Worm (Caenorhabditis elegans): ENCODE results near the gene atic-1.

The atic-1 gene

DNA sequence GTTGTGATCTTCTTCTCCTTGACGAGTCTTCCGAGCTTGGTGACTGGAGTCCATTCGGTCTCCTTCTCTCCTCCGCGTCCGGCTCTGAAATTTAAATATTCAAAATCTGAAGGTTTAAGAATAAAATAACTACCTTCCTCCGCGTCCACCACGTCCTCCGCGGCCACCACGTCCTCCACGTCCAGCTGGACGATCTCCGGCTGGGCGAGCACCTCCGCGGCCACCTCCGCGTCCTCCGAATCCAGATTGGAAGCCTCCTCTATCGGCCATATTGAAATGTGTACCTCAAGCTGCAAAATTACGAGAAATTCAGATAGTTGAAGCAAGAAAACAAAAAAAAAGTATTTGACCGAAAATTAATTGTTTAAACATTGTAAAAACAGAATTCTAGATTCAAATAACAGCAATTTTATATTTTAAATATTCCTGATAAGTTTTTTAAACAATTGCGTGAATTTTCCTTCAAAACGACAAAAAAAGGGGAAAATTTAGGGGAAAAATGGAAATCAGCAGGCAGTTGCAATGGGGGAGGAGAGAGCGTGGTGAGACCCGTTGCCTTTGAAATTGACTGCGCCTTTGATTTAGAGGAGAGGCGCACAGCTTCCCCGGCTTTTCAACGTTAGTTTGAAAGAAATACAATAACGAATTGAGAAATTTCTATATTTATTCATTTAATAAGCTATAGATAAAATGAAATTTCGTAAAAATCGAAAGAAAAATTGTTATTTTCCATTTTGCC, 44.4 kb downstream of the atic-1 start, which contains the start of gene rps-2 (continued):
- no peak for TF ChIP-seq fkh-10 (GFP tag; optimal IDR thresholded peaks at IDR 0.05)
- TF ChIP-seq nhr-77 (tag; optimal IDR thresholded peaks at IDR 0.05) = no peak
- TF ChIP-seq unc-86 (tag; optimal IDR thresholded peaks at IDR 0.05) = no peak
- no peak for TF ChIP-seq lir-3 (tag; optimal IDR thresholded peaks at IDR 0.05; ENCODE audit: poor library complexity)
- TF ChIP-seq hlh-4 (tag; optimal IDR thresholded peaks at IDR 0.05) = no peak

ce11 chrIV:7927218-7927617, 45.4 kb downstream of the atic-1 start, which contains the start of gene C49H3.12:
C49H3.12 (minus strand) TSS chrIV:7927318.
- no peak for TF ChIP-seq efl-1 (optimal IDR thresholded peaks at IDR 0.05)
- peak in 1 of 2 experiments; percentile 7 for TF ChIP-seq efl-1 (GFP tag; optimal IDR thresholded peaks at IDR 0.05 in 1 of 2)
- no peak for TF ChIP-seq ama-1 (optimal IDR thresholded peaks at IDR 0.05)
- peak; percentile 3 for TF ChIP-seq nhr-85 (tag)
- no peak for TF ChIP-seq snu-23 (GFP tag; optimal IDR thresholded peaks at IDR 0.05)
- no peak for TF ChIP-seq ceh-90 (tag; optimal IDR thresholded peaks at IDR 0.05)

ce11 chrIV:7927852-7928251, 46.0 kb downstream of the atic-1 start, which contains the start of gene gcy-8:
gcy-8 (plus strand) TSS chrIV:7928152.
- TF ChIP-seq fos-1 (tag; optimal IDR thresholded peaks at IDR 0.05) = no peak
- TF ChIP-seq nhr-85 (tag) = peak; percentile 32
- TF ChIP-seq dsc-1 (tag; optimal IDR thresholded peaks at IDR 0.05) = peak; percentile 51
- no peak for TF ChIP-seq grh-1 (GFP tag; IDR thresholded peaks at IDR 0.05)
- TF ChIP-seq sox-4 (tag; optimal IDR thresholded peaks at IDR 0.05) = no peak
- no peak for TF ChIP-seq sup-37 (GFP tag; optimal IDR thresholded peaks at IDR 0.05)

DNA sequence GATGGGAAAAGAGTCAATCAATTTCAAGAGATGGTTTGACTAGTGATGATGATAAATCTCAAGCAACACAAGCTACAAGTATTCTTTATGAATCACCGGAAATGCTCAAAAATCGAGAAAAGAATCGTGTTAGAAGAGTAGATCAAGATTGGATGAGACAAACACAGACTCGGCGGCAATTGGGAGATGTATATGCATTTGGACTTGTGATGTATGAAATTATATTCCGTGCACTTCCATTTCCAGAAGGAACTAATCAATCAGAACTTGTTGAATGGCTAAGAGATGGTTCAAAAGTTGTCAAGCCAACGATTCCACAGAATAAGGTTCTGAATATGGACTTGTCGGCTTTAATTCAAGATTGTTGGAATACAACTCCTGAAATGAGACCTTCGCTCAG, 50.0 kb downstream of the atic-1 start:
- no peak for TF ChIP-seq alr-1 (tag; optimal IDR thresholded peaks at IDR 0.05; ENCODE audit: borderline replicate concordance)
- no peak for TF ChIP-seq lin-13 (GFP tag; optimal IDR thresholded peaks at IDR 0.05)
- TF ChIP-seq unc-86 (tag; optimal IDR thresholded peaks at IDR 0.05) = no peak
- no peak for TF ChIP-seq ztf-11 (tag; optimal IDR thresholded peaks at IDR 0.05)
- no peak for TF ChIP-seq pax-3 (tag; optimal IDR thresholded peaks at IDR 0.05)
- no peak for TF ChIP-seq lin-15B (tag; optimal IDR thresholded peaks at IDR 0.05)
- no peak for TF ChIP-seq snu-23 (GFP tag; optimal IDR thresholded peaks at IDR 0.05)
- TF ChIP-seq fkh-4 (tag; optimal IDR thresholded peaks at IDR 0.05; ENCODE audit: borderline replicate concordance) = no peak
- no peak for TF ChIP-seq aha-1 (tag; optimal IDR thresholded peaks at IDR 0.05)
- TF ChIP-seq irx-1 (tag; optimal IDR thresholded peaks at IDR 0.05) = no peak
- TF ChIP-seq hpl-2 (GFP tag; optimal IDR thresholded peaks at IDR 0.05) = no peak
- TF ChIP-seq xbp-1 (tag; optimal IDR thresholded peaks at IDR 0.05) = no peak

ce11 chrIV:7933733-7934132, 51.9 kb downstream of the atic-1 start, which contains the start of gene bbs-2:
bbs-2 (plus strand) TSS chrIV:7934033.
- TF ChIP-seq hpl-2 (GFP tag; optimal IDR thresholded peaks at IDR 0.05) (no peak), sox-4 (tag; optimal IDR thresholded peaks at IDR 0.05) (no peak), nhr-90 (tag; optimal IDR thresholded peaks at IDR 0.05; ENCODE audit: poor library complexity) (no peak), mab-9 (GFP tag; IDR thresholded peaks at IDR 0.05) (no peak), C34B4.2 (tag; optimal IDR thresholded peaks at IDR 0.05) (no peak), nhr-237 (tag; optimal IDR thresholded peaks at IDR 0.05) (no peak), fkh-8 (tag; optimal IDR thresholded peaks at IDR 0.05) (no peak), efl-3 (GFP tag; optimal IDR thresholded peaks at IDR 0.05) (no peak), ceh-63 (GFP tag; optimal IDR thresholded peaks at IDR 0.05) (no peak), dpl-1 (GFP tag; optimal IDR thresholded peaks at IDR 0.05) (no peak), ceh-88 (GFP tag; IDR thresholded peaks at IDR 0.05) (no peak)

Data from whole organism, L1 larva.